Worm (Caenorhabditis elegans) whole organism, midembryonic: ENCODE results near the gene itr-1.

Experiments
- T22C8.4 ChIP-seq: fragments of 200-800 bp; sonication (Bioruptor generic); IDR thresholded peaks from 2 replicates; pipeline ENCODE4 v1.3.6; 2022; ENCODE audit warnings: missing genetic modification characterization, missing compliant biosample characterization
- cog-1 ChIP-seq: sonication (generic microtip); optimal IDR thresholded peaks from 2 replicates; lab custom pipeline; 2016; ENCODE audit warnings: missing genetic modification characterization, missing compliant biosample characterization
- flt-1 ChIP-seq: fragments of 200-800 bp; sonication (Bioruptor generic); IDR thresholded peaks from 2 replicates; pipeline ENCODE4 v1.3.6; 2022; ENCODE audit warnings: missing genetic modification characterization, missing compliant biosample characterization
- klf-2 ChIP-seq: fragments of 200-800 bp; sonication (Bioruptor generic); conservative IDR thresholded peaks from 2 replicates; pipeline ENCODE4 v1.3.6; 2022; ENCODE audit warnings: missing genetic modification reagents, missing genetic modification characterization, missing compliant biosample characterization
- med-1 ChIP-seq: sonication (generic microtip); optimal IDR thresholded peaks from 2 replicates; lab custom pipeline; 2017; ENCODE audit warnings: missing genetic modification characterization, mild to moderate bottlenecking, missing compliant biosample characterization, antibody characterized with exemption, missing genetic modification reagents; ENCODE audit not compliant: insufficient read depth
- ref-1 ChIP-seq: fragments of 200-800 bp; sonication (Bioruptor generic); conservative IDR thresholded peaks from 2 replicates; pipeline ENCODE4 v1.3.6; 2022; ENCODE audit warnings: missing genetic modification reagents, missing genetic modification characterization, missing compliant biosample characterization
- tab-1 ChIP-seq: fragments of 200-800 bp; sonication (Bioruptor generic); IDR thresholded peaks from 2 replicates; pipeline ENCODE4 v1.3.6; 2022; ENCODE audit warnings: missing genetic modification characterization, missing compliant biosample characterization
- ztf-23 ChIP-seq: fragments of 200-800 bp; sonication (Bioruptor generic); IDR thresholded peaks from 2 replicates; pipeline ENCODE4 v1.3.6; 2022; ENCODE audit warnings: missing genetic modification reagents, missing genetic modification characterization, missing compliant biosample characterization
- ztf-29 ChIP-seq: fragments of 200-800 bp; sonication (Bioruptor generic); IDR thresholded peaks from 2 replicates; pipeline ENCODE4 v1.3.6; 2022; ENCODE audit warnings: missing genetic modification reagents, missing genetic modification characterization, missing compliant biosample characterization

Gene itr-1

ce11 chrIV:7679120-7679519, 4.1 kb downstream of the itr-1 start:
- TF ChIP-seq cog-1 (tag; lab: Kevin White, UChicago) (no peak), med-1 (no peak), ref-1 (GFP tag; lab: Robert Waterston, UW) (no peak), tab-1 (no peak), T22C8.4 (no peak), ztf-29 (GFP tag; lab: Robert Waterston, UW) (no peak), flt-1 (GFP tag; lab: Robert Waterston, UW) (no peak), ztf-23 (GFP tag; lab: Robert Waterston, UW) (no peak), klf-2 (GFP tag; lab: Robert Waterston, UW) (no peak)

ce11 chrIV:7689326-7689725, 14.4 kb downstream of the itr-1 start:
- TF ChIP-seq med-1 (no peak), flt-1 (GFP tag; lab: Robert Waterston, UW) (no peak), cog-1 (tag; lab: Kevin White, UChicago) (no peak), ztf-23 (GFP tag; lab: Robert Waterston, UW) (no peak), klf-2 (GFP tag; lab: Robert Waterston, UW) (no peak), ref-1 (GFP tag; lab: Robert Waterston, UW) (no peak), T22C8.4 (no peak), ztf-29 (GFP tag; lab: Robert Waterston, UW) (no peak), tab-1 (no peak)

DNA sequence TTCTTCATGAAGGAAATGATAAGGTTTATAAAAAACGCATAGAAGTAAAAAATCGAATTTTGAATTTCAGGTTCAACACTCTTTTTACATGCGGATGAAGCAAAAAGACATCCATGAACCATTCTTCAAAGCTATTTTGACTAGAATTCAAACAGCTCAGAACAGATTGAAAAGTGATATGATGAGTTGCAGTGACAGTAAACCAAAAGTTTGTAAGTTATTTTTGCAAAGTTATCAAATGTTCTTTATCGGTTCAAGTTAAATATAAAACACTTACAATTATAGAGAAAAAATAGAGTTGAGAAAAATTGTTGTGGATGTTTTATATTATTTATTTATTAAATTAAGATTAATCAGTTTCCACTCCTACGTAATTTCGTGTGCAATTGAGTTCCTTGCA, 17.5 kb downstream of the itr-1 start:
- TF ChIP-seq ref-1 (GFP tag; lab: Robert Waterston, UW), result no peak
- TF ChIP-seq tab-1, result no peak
- no peak for TF ChIP-seq ztf-23 (GFP tag; lab: Robert Waterston, UW)
- TF ChIP-seq med-1, result no peak
- TF ChIP-seq ztf-29 (GFP tag; lab: Robert Waterston, UW), result no peak
- TF ChIP-seq cog-1 (tag; lab: Kevin White, UChicago), result no peak

DNA sequence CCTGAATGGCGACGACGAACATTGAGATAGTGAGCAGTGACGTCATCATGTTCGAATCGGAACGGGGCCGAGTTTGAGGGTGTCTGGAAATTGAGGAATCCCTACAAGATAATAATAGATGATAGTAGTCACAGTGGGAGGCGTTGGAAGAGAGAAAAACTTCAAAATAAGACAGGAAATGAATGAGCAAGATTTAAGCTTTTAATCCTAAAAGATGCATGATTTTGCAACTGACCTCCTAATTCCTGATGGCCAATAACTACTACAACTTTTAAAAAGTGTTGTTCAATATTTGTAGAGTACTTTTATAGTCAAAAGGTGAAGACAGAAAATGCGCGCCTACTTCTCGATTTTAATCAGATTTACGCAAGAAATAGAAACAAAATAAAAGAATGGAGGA, 23.3 kb downstream of the itr-1 start, which contains the start of gene flp-13:
Gene flp-13, minus strand, starts transcription at position 101 of the 400 bp plus-strand sequence.
- TF ChIP-seq ref-1 (GFP tag; lab: Robert Waterston, UW) (no peak), cog-1 (tag; lab: Kevin White, UChicago) (no peak)

DNA sequence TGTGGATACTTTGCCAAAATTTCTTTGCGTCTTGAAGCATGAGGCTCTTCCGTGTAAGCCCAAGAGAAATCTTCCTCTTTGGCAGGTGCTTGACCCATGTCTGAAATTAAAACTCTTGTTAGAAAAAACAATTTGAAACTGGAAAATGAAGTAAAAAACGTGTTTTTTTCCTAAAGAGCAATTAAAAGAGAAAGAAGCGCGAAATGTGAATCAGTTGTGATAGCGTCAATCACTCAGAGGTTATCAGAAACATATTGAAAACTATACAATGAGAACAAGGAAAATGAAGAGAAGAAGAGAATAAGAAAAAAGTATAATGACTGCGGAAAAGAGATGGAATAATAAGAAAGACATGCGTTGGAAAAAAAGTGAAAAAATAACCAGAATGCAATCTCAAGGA, 31.8 kb downstream of the itr-1 start, which contains the start of gene F33D4.4:
Gene F33D4.4, minus strand, starts transcription at position 101 of the 400 bp plus-strand sequence.
- TF ChIP-seq med-1 (no peak), ztf-23 (GFP tag; lab: Robert Waterston, UW) (no peak), ztf-29 (GFP tag; lab: Robert Waterston, UW) (no peak), klf-2 (GFP tag; lab: Robert Waterston, UW) (no peak), flt-1 (GFP tag; lab: Robert Waterston, UW) (no peak)

ce11 chrIV:7709701-7710100, 34.7 kb downstream of the itr-1 start, which contains the start of the genes mrpl-1, emc-6 and mrps-24:
Gene mrpl-1, minus strand, starts transcription at chrIV:7709701.
Gene emc-6, minus strand, starts transcription at chrIV:7709736.
Gene mrps-24, plus strand, starts transcription at chrIV:7710045.
- no peak for TF ChIP-seq flt-1 (GFP tag; lab: Robert Waterston, UW)
- no peak for TF ChIP-seq ref-1 (GFP tag; lab: Robert Waterston, UW)
- peak; percentile 3 for TF ChIP-seq cog-1 (tag; lab: Kevin White, UChicago)
- no peak for TF ChIP-seq ztf-29 (GFP tag; lab: Robert Waterston, UW)

DNA sequence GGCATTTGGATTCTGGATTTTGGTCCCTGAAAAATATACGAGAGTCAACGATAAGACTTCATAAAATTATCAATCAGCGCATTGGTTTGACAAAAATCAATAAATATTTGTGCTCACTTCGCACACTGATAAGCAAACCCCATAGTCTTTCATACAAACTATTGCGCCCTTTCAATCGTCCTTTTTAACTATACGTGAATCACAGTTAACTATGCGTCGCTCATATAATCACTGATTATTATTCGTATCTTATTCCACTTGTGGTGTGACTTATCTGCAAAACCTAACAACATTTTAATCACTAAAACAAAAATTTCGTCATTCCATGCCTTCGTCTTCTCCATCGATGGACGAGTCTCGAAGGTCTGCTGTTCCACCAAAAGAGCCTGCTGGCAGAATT, 35.9 kb downstream of the itr-1 start, which contains the start of gene nhr-8:
Gene nhr-8, plus strand, starts transcription at position 160 of the 400 bp plus-strand sequence.
- TF ChIP-seq klf-2 (GFP tag; lab: Robert Waterston, UW), result no peak
- TF ChIP-seq med-1, result no peak
- TF ChIP-seq T22C8.4, result no peak
- no peak for TF ChIP-seq ref-1 (GFP tag; lab: Robert Waterston, UW)
- TF ChIP-seq flt-1 (GFP tag; lab: Robert Waterston, UW), result no peak
- no peak for TF ChIP-seq ztf-29 (GFP tag; lab: Robert Waterston, UW)
- TF ChIP-seq tab-1, result no peak
- no peak for TF ChIP-seq ztf-23 (GFP tag; lab: Robert Waterston, UW)
- TF ChIP-seq cog-1 (tag; lab: Kevin White, UChicago), result no peak

- no peak for TF ChIP-seq cog-1 (tag; lab: Kevin White, UChicago)
- no peak for TF ChIP-seq ztf-23 (GFP tag; lab: Robert Waterston, UW)
These were observed 37.3 kb downstream of the itr-1 start for ce11 chrIV:7712252-7712651.

- TF ChIP-seq flt-1 (GFP tag; lab: Robert Waterston, UW) (no peak), tab-1 (no peak), T22C8.4 (no peak), ztf-23 (GFP tag; lab: Robert Waterston, UW) (no peak), ztf-29 (GFP tag; lab: Robert Waterston, UW) (no peak), ref-1 (GFP tag; lab: Robert Waterston, UW) (no peak), klf-2 (GFP tag; lab: Robert Waterston, UW) (no peak), med-1 (no peak), cog-1 (tag; lab: Kevin White, UChicago) (no peak)
These were observed 42.9 kb downstream of the itr-1 start, which contains the start of gene F33D4.6 for ce11 chrIV:7717916-7718315. Gene F33D4.6, minus strand, starts transcription at chrIV:7718016.

DNA sequence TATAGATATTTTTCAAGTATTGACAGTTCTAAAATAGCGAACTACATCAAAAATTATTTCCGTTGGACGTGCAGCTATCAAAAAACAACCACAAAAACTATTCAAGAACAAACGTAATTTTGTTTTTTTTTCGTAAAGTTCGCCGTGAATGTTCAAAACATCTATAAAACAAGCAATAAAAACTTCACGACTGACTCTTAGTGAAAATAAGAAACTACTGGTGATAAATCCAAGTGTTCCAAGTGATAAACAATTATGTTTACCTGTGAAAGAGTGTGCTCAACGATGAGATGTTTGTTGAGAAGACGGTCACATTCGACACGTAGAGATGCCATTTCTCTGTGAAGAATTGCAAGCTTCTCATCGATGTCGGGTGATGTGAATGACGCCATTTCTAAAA, 47.8 kb downstream of the itr-1 start, which contains the start of gene C50F7.6:
Gene C50F7.6, minus strand, starts transcription at position 394 of the 400 bp plus-strand sequence.
- no peak for TF ChIP-seq ztf-29 (GFP tag; lab: Robert Waterston, UW)
- TF ChIP-seq tab-1, result no peak
- no peak for TF ChIP-seq klf-2 (GFP tag; lab: Robert Waterston, UW)
- no peak for TF ChIP-seq flt-1 (GFP tag; lab: Robert Waterston, UW)
- no peak for TF ChIP-seq ztf-23 (GFP tag; lab: Robert Waterston, UW)

DNA sequence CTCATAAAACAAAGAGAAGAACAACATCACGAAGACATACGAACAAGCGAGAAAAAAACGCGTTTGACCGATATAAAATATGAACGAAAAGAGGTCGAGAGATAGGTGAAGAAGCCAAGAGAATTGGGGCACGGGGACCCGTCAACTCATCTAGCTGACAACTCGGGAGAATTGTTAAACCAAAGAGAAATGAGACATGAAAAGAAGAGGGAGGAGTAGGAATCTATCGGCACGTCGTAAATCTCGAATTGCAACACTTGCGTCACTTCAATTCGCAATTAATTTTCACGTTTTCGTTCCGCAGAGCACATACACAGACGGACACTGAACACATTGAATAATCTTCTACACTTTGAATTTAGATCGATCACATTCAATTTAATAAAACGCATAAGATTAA, 48.6 kb downstream of the itr-1 start:
- no peak for TF ChIP-seq ref-1 (GFP tag; lab: Robert Waterston, UW)
- TF ChIP-seq ztf-29 (GFP tag; lab: Robert Waterston, UW), result no peak
